Worm (Caenorhabditis elegans) whole organism, L1 larva: ENCODE results near the gene npr-29.

Experiments used
- blmp-1 ChIP-seq: fragments of 150-350 bp; optimal IDR thresholded peaks from 2 replicates; lab custom pipeline; 2014; ENCODE audit warnings: missing biosample characterization, missing genetic modification characterization
- efl-1 ChIP-seq, 4 experiments: fragments of 150-350 bp; optimal IDR thresholded peaks in 3 of 4; peaks in 1 of 4; 1 replicate in 1 of 4; 2 replicates in 3 of 4; lab custom pipeline; 2014; ENCODE audit warnings: missing biosample characterization in 2 of 4, missing genetic modification characterization in 2 of 4, missing genetic modification reagents in 2 of 4

Gene npr-29

DNA sequence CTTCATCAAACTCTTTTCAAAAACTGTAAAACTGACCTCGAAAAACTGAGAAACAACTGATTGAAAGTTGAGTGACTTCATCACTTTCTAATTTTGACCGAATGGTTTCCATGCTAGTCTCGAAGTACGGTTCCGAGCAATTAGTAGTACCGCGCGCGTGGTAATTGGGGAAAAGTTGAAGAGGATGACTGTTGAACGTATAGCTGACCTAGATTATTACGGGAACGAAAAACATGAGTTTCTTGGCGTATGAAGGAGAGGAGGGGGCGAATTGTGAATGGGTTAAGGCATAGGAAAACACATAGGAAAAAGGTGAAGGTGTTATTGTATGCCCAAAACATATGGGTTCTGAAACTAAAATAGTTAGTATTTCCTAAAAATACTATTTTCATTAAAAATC, 53.7 kb downstream of the npr-29 start, which contains the start of gene ptr-9:
ptr-9 (minus strand) TSS at position 101 of the 400 bp plus-strand sequence.
- TF ChIP-seq efl-1 (optimal IDR thresholded peaks at IDR 0.05; lab: Kevin White, UChicago) (no peak), efl-1 (GFP tag; optimal IDR thresholded peaks at IDR 0.05 in 1 of 2; lab: Kevin White, UChicago) (no peak), blmp-1 (tag; lab: Kevin White, UChicago) (peak; percentile 35)
